Worm (Caenorhabditis elegans): ENCODE results near the gene manf-1.

The manf-1 gene

DNA sequence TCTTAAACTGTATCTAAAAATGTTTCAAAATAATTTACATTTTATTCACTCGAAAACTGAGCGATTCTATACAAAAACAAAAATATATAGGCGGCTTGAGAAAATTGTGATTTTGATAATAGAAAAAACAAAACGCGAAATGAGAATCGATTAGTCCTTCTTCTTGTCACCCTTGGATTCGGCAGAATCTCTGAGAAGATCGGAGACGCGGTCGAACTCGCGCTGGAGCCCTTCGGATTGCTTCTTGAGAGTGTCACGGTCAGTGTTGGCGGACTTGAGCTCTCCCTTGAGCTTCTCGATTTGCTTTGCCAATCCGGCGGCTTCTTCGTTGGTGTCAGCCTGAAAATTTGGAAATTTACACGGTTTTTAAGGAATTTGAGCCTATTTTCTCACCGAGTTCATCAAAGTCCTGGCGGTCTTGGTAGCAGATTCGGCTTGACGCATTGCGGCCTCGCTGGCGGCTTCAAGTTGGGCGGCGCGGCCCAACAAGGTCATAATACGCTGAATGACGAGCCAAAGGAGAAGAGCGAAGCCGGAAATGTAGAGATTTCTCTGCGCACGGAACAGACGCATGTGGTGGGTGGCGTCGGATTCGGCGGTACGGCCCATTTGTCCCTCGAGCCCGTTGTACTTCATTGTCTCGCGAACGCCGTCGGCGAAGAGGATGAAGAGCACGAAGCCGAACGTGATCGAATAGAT, 36.5 kb downstream of the manf-1 start:
- TF ChIP-seq F26F4.8 (GFP tag; conservative IDR thresholded peaks at IDR 0.05) = peak; percentile 43; the same call in 1 of the 2 replicates
- TF ChIP-seq aha-1 (tag) = peak; percentile 58
- no peak for TF ChIP-seq daf-16 (GFP tag; optimal IDR thresholded peaks at IDR 0.05)
- TF ChIP-seq daf-16 (tag; optimal IDR thresholded peaks at IDR 0.05) = peak; percentile 1
- 0 out of 2 replicates have a peak, but pooled peaks have one; percentile 11 for TF ChIP-seq zfp-3 (GFP tag; conservative IDR thresholded peaks at IDR 0.05)
- TF ChIP-seq lin-38 (GFP tag; IDR thresholded peaks at IDR 0.05) = peak; percentile 55; the same call in 1 of the 2 replicates
- TF ChIP-seq mep-1 (tag; optimal IDR thresholded peaks at IDR 0.05) = peak; percentile 34
- TF ChIP-seq unc-130 (GFP tag; optimal IDR thresholded peaks at IDR 0.05) = no peak
- TF ChIP-seq php-3 (GFP tag; IDR thresholded peaks at IDR 0.05) = 0 out of 2 replicates have a peak, but pooled peaks have one; percentile 29
- TF ChIP-seq hlh-11 (tag; optimal IDR thresholded peaks at IDR 0.05) = no peak
- no peak for TF ChIP-seq lin-15B (tag; optimal IDR thresholded peaks at IDR 0.05)
- TF ChIP-seq tra-1 (GFP tag; IDR thresholded peaks at IDR 0.05) = 0 out of 2 replicates have a peak, but pooled peaks have one; percentile 5
- peak; percentile 70 for TF ChIP-seq set-16 (GFP tag; IDR thresholded peaks at IDR 0.05)
- peak; percentile 57 for TF ChIP-seq F49E8.2 (tag; optimal IDR thresholded peaks at IDR 0.05; ENCODE audit: borderline replicate concordance)
- TF ChIP-seq snpc-1.2 (GFP tag; IDR thresholded peaks at IDR 0.05) = peak; percentile 72
- no peak for TF ChIP-seq fkh-10 (GFP tag; optimal IDR thresholded peaks at IDR 0.05)
- 0 out of 2 replicates have a peak, but pooled peaks have one; percentile 15 for TF ChIP-seq egl-43 (GFP tag; IDR thresholded peaks at IDR 0.05)

DNA sequence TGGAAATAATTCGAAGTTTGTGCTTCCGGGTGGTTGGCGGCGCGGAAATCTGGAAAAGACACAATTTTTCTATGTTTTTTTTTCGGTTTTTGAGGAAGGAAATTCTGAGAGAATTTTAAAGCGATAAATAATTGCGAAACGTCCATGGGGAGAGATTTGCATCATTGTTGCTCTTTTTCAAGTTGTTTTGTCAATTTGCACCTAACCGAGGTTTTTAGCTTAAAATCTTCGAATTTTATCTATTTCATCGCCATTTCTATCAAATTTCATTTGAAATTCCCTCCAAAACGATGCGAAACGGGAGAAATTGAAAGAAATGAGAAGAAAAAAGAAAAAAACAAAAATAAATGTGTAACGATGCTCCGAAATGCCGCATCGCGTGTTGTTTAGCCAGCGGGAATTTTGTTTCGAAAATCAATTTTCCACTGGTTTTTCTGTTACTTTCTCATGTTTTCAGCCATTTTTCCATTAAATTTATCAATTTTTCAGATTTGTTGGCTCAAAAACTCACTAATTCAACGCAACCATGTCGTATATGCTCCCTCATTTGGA, 37.7 kb downstream of the manf-1 start, which contains the start of the genes nprt-1 and dib-1:
Gene nprt-1 (minus strand): TSS at position 51 of the 552 bp plus-strand sequence.
Gene dib-1 (plus strand): TSS at position 482 of the 552 bp plus-strand sequence.
- no peak for TF ChIP-seq nhr-11 (tag; optimal IDR thresholded peaks at IDR 0.05)
- no peak for TF ChIP-seq fkh-10 (GFP tag; optimal IDR thresholded peaks at IDR 0.05)
- no peak for TF ChIP-seq aha-1 (tag)
- no peak for TF ChIP-seq ceh-44 (GFP tag; IDR thresholded peaks at IDR 0.05)
- no peak for TF ChIP-seq ceh-62 (tag; optimal IDR thresholded peaks at IDR 0.05)
- no peak for TF ChIP-seq ceh-82 (tag; optimal IDR thresholded peaks at IDR 0.05)
- peak; percentile 45; the same call in 1 of the 2 replicates for TF ChIP-seq lin-38 (GFP tag; IDR thresholded peaks at IDR 0.05)
- TF ChIP-seq cey-2 (tag; optimal IDR thresholded peaks at IDR 0.05; ENCODE audit: borderline replicate concordance, insufficient read depth) = no peak
- no peak for TF ChIP-seq unc-130 (GFP tag; optimal IDR thresholded peaks at IDR 0.05)
- no peak for TF ChIP-seq zip-2 (tag; optimal IDR thresholded peaks at IDR 0.05)
- no peak for TF ChIP-seq mxl-3 (GFP tag; optimal IDR thresholded peaks at IDR 0.05)
- peak; percentile 20 for TF ChIP-seq ama-1 (optimal IDR thresholded peaks at IDR 0.05)
- no peak for TF ChIP-seq lin-13 (GFP tag; optimal IDR thresholded peaks at IDR 0.05)
- TF ChIP-seq mes-2 (tag; optimal IDR thresholded peaks at IDR 0.05; ENCODE audit: poor library complexity, severe bottlenecking) = peak; percentile 49
- TF ChIP-seq pqm-1 (tag; optimal IDR thresholded peaks at IDR 0.05) = no peak
- no peak for TF ChIP-seq ces-1 (GFP tag; optimal IDR thresholded peaks at IDR 0.05)
- no peak for TF ChIP-seq daf-16 (GFP tag; optimal IDR thresholded peaks at IDR 0.05)
- TF ChIP-seq daf-16 (tag; optimal IDR thresholded peaks at IDR 0.05) = peak; percentile 6
- TF ChIP-seq daf-19 (GFP tag; conservative IDR thresholded peaks at IDR 0.05) = no peak
- no peak for TF ChIP-seq spr-1 (tag; optimal IDR thresholded peaks at IDR 0.05)
- TF ChIP-seq ceh-20 (GFP tag; IDR thresholded peaks at IDR 0.05) = no peak
- TF ChIP-seq set-16 (GFP tag; IDR thresholded peaks at IDR 0.05) = no peak
- TF ChIP-seq dmd-9 (GFP tag; IDR thresholded peaks at IDR 0.05) = no peak
- TF ChIP-seq egl-43 (GFP tag; IDR thresholded peaks at IDR 0.05) = no peak
- TF ChIP-seq tra-1 (GFP tag; IDR thresholded peaks at IDR 0.05) = no peak
- no peak for TF ChIP-seq T20F7.1 (GFP tag; optimal IDR thresholded peaks at IDR 0.05)
- no peak for TF ChIP-seq F49E8.2 (tag; optimal IDR thresholded peaks at IDR 0.05; ENCODE audit: borderline replicate concordance)
- no peak for TF ChIP-seq php-3 (GFP tag; IDR thresholded peaks at IDR 0.05)
- TF ChIP-seq F44E2.7 (GFP tag; IDR thresholded peaks at IDR 0.05) = no peak
- peak; percentile 24 for TF ChIP-seq mep-1 (tag; optimal IDR thresholded peaks at IDR 0.05)
- TF ChIP-seq hlh-30 (tag; optimal IDR thresholded peaks at IDR 0.05; ENCODE audit: insufficient read depth) = peak; percentile 33
- TF ChIP-seq vab-7 (GFP tag; IDR thresholded peaks at IDR 0.05) = no peak
- no peak for TF ChIP-seq saeg-2 (GFP tag; IDR thresholded peaks at IDR 0.05)
- no peak for TF ChIP-seq daf-8 (GFP tag; IDR thresholded peaks at IDR 0.05)
- no peak for TF ChIP-seq snpc-4 (tag; optimal IDR thresholded peaks at IDR 0.05)
- no peak for TF ChIP-seq daf-12 (tag; optimal IDR thresholded peaks at IDR 0.05)
- TF ChIP-seq hif-1 (tag; optimal IDR thresholded peaks at IDR 0.05) = no peak
- TF ChIP-seq F26F4.8 (GFP tag; conservative IDR thresholded peaks at IDR 0.05) = no peak
- TF ChIP-seq nhr-237 (tag; optimal IDR thresholded peaks at IDR 0.05) = no peak
- TF ChIP-seq dpl-1 (GFP tag; optimal IDR thresholded peaks at IDR 0.05) = peak; percentile 83
- TF ChIP-seq ZK337.2 (GFP tag; IDR thresholded peaks at IDR 0.05) = no peak
- TF ChIP-seq dmd-8 (GFP tag; IDR thresholded peaks at IDR 0.05) = no peak
